Worm (Caenorhabditis elegans) whole organism, mixed stage, embryonic: ENCODE results near the gene cul-6.

Experiments used
- M03D4.4 ChIP-seq: sonication (generic microtip); optimal IDR thresholded peaks from 2 replicates; lab custom pipeline; 2017; ENCODE audit warnings: mild to moderate bottlenecking, missing genetic modification characterization, missing compliant biosample characterization
- bed-3 ChIP-seq: fragments of 200-800 bp; sonication (Bioruptor generic); optimal IDR thresholded peaks from 3 replicates; lab custom pipeline; 2018; ENCODE audit warnings: mild to moderate bottlenecking, missing genetic modification characterization, moderate library complexity, missing compliant biosample characterization
- blmp-1 ChIP-seq: fragments of 150-350 bp; optimal IDR thresholded peaks from 2 replicates; lab custom pipeline; 2014; ENCODE audit warnings: missing biosample characterization, missing genetic modification characterization
- ceh-39 ChIP-seq: fragments of 150-350 bp; optimal IDR thresholded peaks from 2 replicates; lab custom pipeline; 2014; ENCODE audit warnings: missing biosample characterization, missing genetic modification characterization
- ceh-43 ChIP-seq: fragments of 200-800 bp; sonication (Bioruptor generic); optimal IDR thresholded peaks from 2 replicates; lab custom pipeline; 2018; ENCODE audit warnings: mild to moderate bottlenecking, missing genetic modification characterization, moderate library complexity, missing compliant biosample characterization
- ceh-83 ChIP-seq: fragments of 200-800 bp; sonication (Bioruptor generic); optimal IDR thresholded peaks from 2 replicates; lab custom pipeline; 2018; ENCODE audit warnings: mild to moderate bottlenecking, missing genetic modification characterization, missing compliant biosample characterization
- ces-1 ChIP-seq: fragments of 150-350 bp; optimal IDR thresholded peaks from 2 replicates; lab custom pipeline; 2014; ENCODE audit warnings: missing biosample characterization, missing genetic modification reagents, missing genetic modification characterization
- cnd-1 ChIP-seq: fragments of 200-800 bp; sonication (Bioruptor generic); optimal IDR thresholded peaks from 2 replicates; lab custom pipeline; 2018; ENCODE audit warnings: mild to moderate bottlenecking, missing genetic modification characterization, missing compliant biosample characterization
- drap-1 ChIP-seq: fragments of 200-800 bp; sonication (Bioruptor generic); optimal IDR thresholded peaks from 3 replicates; lab custom pipeline; 2018; ENCODE audit warnings: mild to moderate bottlenecking, missing genetic modification characterization, missing compliant biosample characterization
- elt-1 ChIP-seq: sonication (generic microtip); optimal IDR thresholded peaks from 2 replicates; lab custom pipeline; 2017; ENCODE audit warnings: missing genetic modification characterization, mild to moderate bottlenecking, missing compliant biosample characterization, antibody characterized with exemption, moderate library complexity, borderline replicate concordance; ENCODE audit not compliant: insufficient read depth
- elt-3 ChIP-seq: fragments of 150-350 bp; optimal IDR thresholded peaks from 2 replicates; lab custom pipeline; 2014; ENCODE audit warnings: missing biosample characterization, missing genetic modification characterization
- flh-1 ChIP-seq: fragments of 200-800 bp; sonication (Bioruptor generic); optimal IDR thresholded peaks from 2 replicates; lab custom pipeline; 2018; ENCODE audit warnings: mild to moderate bottlenecking, missing genetic modification characterization, moderate library complexity, missing compliant biosample characterization
- ham-2 ChIP-seq: fragments of 200-800 bp; sonication (Bioruptor generic); optimal IDR thresholded peaks from 2 replicates; lab custom pipeline; 2018; ENCODE audit warnings: mild to moderate bottlenecking, missing genetic modification characterization, missing compliant biosample characterization
- hlh-1 ChIP-seq: fragments of 150-350 bp; optimal IDR thresholded peaks from 2 replicates; lab custom pipeline; 2014; ENCODE audit warnings: missing biosample characterization, missing genetic modification reagents, missing genetic modification characterization
- lin-13 ChIP-seq: fragments of 150-350 bp; optimal IDR thresholded peaks from 2 replicates; lab custom pipeline; 2014; ENCODE audit warnings: missing biosample characterization, missing genetic modification characterization
- lin-32 ChIP-seq: fragments of 200-800 bp; sonication (Bioruptor generic); optimal IDR thresholded peaks from 2 replicates; lab custom pipeline; 2018; ENCODE audit warnings: mild to moderate bottlenecking, missing genetic modification characterization, missing compliant biosample characterization
- lsy-2 ChIP-seq: fragments of 150-350 bp; optimal IDR thresholded peaks from 2 replicates; lab custom pipeline; 2014; ENCODE audit warnings: missing biosample characterization, missing genetic modification characterization
- mab-5 ChIP-seq: fragments of 150-350 bp; optimal IDR thresholded peaks from 2 replicates; lab custom pipeline; 2014; ENCODE audit warnings: missing biosample characterization, missing genetic modification characterization
- mep-1 ChIP-seq: fragments of 150-350 bp; optimal IDR thresholded peaks from 2 replicates; lab custom pipeline; 2017; ENCODE audit warnings: missing biosample characterization, missing genetic modification reagents, missing genetic modification characterization, inconsistent platforms
- mls-2 ChIP-seq: sonication (generic microtip); optimal IDR thresholded peaks from 2 replicates; lab custom pipeline; 2016; ENCODE audit warnings: mild to moderate bottlenecking, missing genetic modification characterization, moderate library complexity, missing compliant biosample characterization
- nhr-12 ChIP-seq: fragments of 150-350 bp; optimal IDR thresholded peaks from 2 replicates; lab custom pipeline; 2014; ENCODE audit warnings: missing biosample characterization, missing genetic modification characterization
- nhr-2 ChIP-seq: fragments of 150-350 bp; optimal IDR thresholded peaks from 2 replicates; lab custom pipeline; 2014; ENCODE audit warnings: missing biosample characterization, missing genetic modification characterization
- nhr-237 ChIP-seq: fragments of 150-350 bp; optimal IDR thresholded peaks from 2 replicates; lab custom pipeline; 2014; ENCODE audit warnings: missing biosample characterization, missing genetic modification characterization
- nhr-28 ChIP-seq: fragments of 150-350 bp; optimal IDR thresholded peaks from 2 replicates; lab custom pipeline; 2014; ENCODE audit warnings: missing biosample characterization, missing genetic modification characterization
- nhr-76 ChIP-seq: sonication (generic microtip); optimal IDR thresholded peaks from 2 replicates; lab custom pipeline; 2017; ENCODE audit warnings: missing biosample characterization, missing genetic modification characterization
- pha-4 ChIP-seq: fragments of 150-350 bp; optimal IDR thresholded peaks from 2 replicates; lab custom pipeline; 2018; ENCODE audit warnings: missing biosample characterization, missing genetic modification reagents, missing genetic modification characterization
- sem-2 ChIP-seq: fragments of 200-800 bp; sonication (Bioruptor generic); optimal IDR thresholded peaks from 2 replicates; lab custom pipeline; 2018; ENCODE audit warnings: mild to moderate bottlenecking, missing genetic modification characterization, missing compliant biosample characterization
- snpc-4 ChIP-seq: fragments of 150-350 bp; optimal IDR thresholded peaks from 2 replicates; lab custom pipeline; 2014; ENCODE audit warnings: missing biosample characterization, missing genetic modification characterization
- sptf-1 ChIP-seq: sonication (generic microtip); optimal IDR thresholded peaks from 2 replicates; lab custom pipeline; 2017; ENCODE audit warnings: mild to moderate bottlenecking, missing genetic modification characterization, moderate library complexity, missing compliant biosample characterization
- tbx-8 ChIP-seq: fragments of 200-800 bp; sonication (Bioruptor generic); optimal IDR thresholded peaks from 2 replicates; lab custom pipeline; 2018; ENCODE audit warnings: mild to moderate bottlenecking, missing genetic modification characterization, moderate library complexity, missing compliant biosample characterization
- unc-120 ChIP-seq: sonication (generic microtip); optimal IDR thresholded peaks from 2 replicates; lab custom pipeline; 2017; ENCODE audit warnings: missing genetic modification characterization, missing compliant biosample characterization; ENCODE audit not compliant: poor library complexity, severe bottlenecking
- unc-39 ChIP-seq: fragments of 150-350 bp; optimal IDR thresholded peaks from 2 replicates; lab custom pipeline; 2014; ENCODE audit warnings: missing biosample characterization, missing genetic modification characterization
- unc-62 ChIP-seq: fragments of 150-350 bp; optimal IDR thresholded peaks from 2 replicates; lab custom pipeline; 2014; ENCODE audit warnings: missing biosample characterization, missing genetic modification reagents, missing genetic modification characterization
- zip-8 ChIP-seq: fragments of 150-350 bp; optimal IDR thresholded peaks from 2 replicates; lab custom pipeline; 2014; ENCODE audit warnings: missing biosample characterization, missing genetic modification characterization
- ztf-11 ChIP-seq: fragments of 150-350 bp; optimal IDR thresholded peaks from 2 replicates; lab custom pipeline; 2014; ENCODE audit warnings: missing biosample characterization, missing genetic modification characterization

The cul-6 gene

ce11 chrIV:12565933-12566540 is 24.2 kb downstream of the cul-6 start, which contains the start of gene eak-7:
Gene eak-7 (minus strand): TSS chrIV:12565983.
- TF ChIP-seq ces-1 (GFP tag; lab: Kevin White, UChicago) (peak; percentile 61), mep-1 (tag; lab: Kevin White, UChicago) (no peak)

ce11 chrIV:12560568-12560967 is 29.7 kb downstream of the cul-6 start, which contains the start of gene snb-7:
Gene snb-7 (plus strand): TSS chrIV:12560868.
- TF ChIP-seq unc-120 (tag; lab: Kevin White, UChicago) (no peak), sptf-1 (tag; lab: Kevin White, UChicago) (no peak), lsy-2 (tag; lab: Kevin White, UChicago) (no peak), nhr-76 (tag; lab: Kevin White, UChicago) (no peak), nhr-237 (tag; lab: Kevin White, UChicago) (no peak), elt-3 (tag; lab: Kevin White, UChicago) (no peak), sem-2 (GFP tag; lab: Kevin White, UChicago) (no peak), snpc-4 (tag; lab: Kevin White, UChicago) (no peak)

- TF ChIP-seq ztf-11 (no peak), drap-1 (GFP tag; lab: Kevin White, UChicago) (no peak), nhr-28 (tag; lab: Kevin White, UChicago) (no peak), mls-2 (tag; lab: Kevin White, UChicago) (no peak), nhr-76 (tag; lab: Kevin White, UChicago) (no peak), elt-1 (tag; lab: Kevin White, UChicago) (no peak), elt-3 (tag; lab: Kevin White, UChicago) (no peak), snpc-4 (tag; lab: Kevin White, UChicago) (no peak), lin-32 (GFP tag; lab: Kevin White, UChicago) (no peak), ceh-39 (tag; lab: Kevin White, UChicago) (no peak), lsy-2 (tag; lab: Kevin White, UChicago) (peak; percentile 64), ham-2 (GFP tag; lab: Kevin White, UChicago) (no peak), zip-8 (tag; lab: Kevin White, UChicago) (no peak), bed-3 (GFP tag; lab: Kevin White, UChicago) (no peak), nhr-237 (tag; lab: Kevin White, UChicago) (peak; percentile 45), blmp-1 (tag; lab: Kevin White, UChicago) (no peak), hlh-1 (peak; percentile 0), lin-13 (tag; lab: Kevin White, UChicago) (no peak), unc-120 (tag; lab: Kevin White, UChicago) (no peak), sptf-1 (tag; lab: Kevin White, UChicago) (no peak), ces-1 (GFP tag; lab: Kevin White, UChicago) (peak; percentile 53), pha-4 (tag; lab: Kevin White, UChicago) (peak; percentile 15), nhr-12 (no peak)
These were observed 31.3 kb downstream of the cul-6 start, which contains the start of the genes ZK795.2 and ZK795.3 for ce11 chrIV:12558925-12559450. Gene ZK795.2 (minus strand): TSS chrIV:12558975. Gene ZK795.3 (plus strand): TSS chrIV:12559365.

- no peak for TF ChIP-seq elt-3 (tag; lab: Kevin White, UChicago)
- TF ChIP-seq lin-32 (GFP tag; lab: Kevin White, UChicago): peak; percentile 91
- TF ChIP-seq nhr-76 (tag; lab: Kevin White, UChicago): no peak
- TF ChIP-seq tbx-8 (GFP tag; lab: Kevin White, UChicago): no peak
- TF ChIP-seq ceh-39 (tag; lab: Kevin White, UChicago): no peak
- TF ChIP-seq mls-2 (tag; lab: Kevin White, UChicago): no peak
- TF ChIP-seq nhr-2: peak; percentile 92
- no peak for TF ChIP-seq lin-13 (tag; lab: Kevin White, UChicago)
These were observed 38.3 kb downstream of the cul-6 start for ce11 chrIV:12551944-12552343.

- TF ChIP-seq unc-120 (tag; lab: Kevin White, UChicago) (no peak), unc-62 (GFP tag; lab: Kevin White, UChicago) (peak; percentile 46), zip-8 (tag; lab: Kevin White, UChicago) (peak; percentile 97), snpc-4 (tag; lab: Kevin White, UChicago) (no peak), pha-4 (tag; lab: Kevin White, UChicago) (no peak), sptf-1 (tag; lab: Kevin White, UChicago) (no peak), nhr-28 (tag; lab: Kevin White, UChicago) (no peak), lsy-2 (tag; lab: Kevin White, UChicago) (no peak), tbx-8 (GFP tag; lab: Kevin White, UChicago) (no peak), unc-39 (tag; lab: Kevin White, UChicago) (no peak), mls-2 (tag; lab: Kevin White, UChicago) (no peak), blmp-1 (tag; lab: Kevin White, UChicago) (no peak), ceh-83 (GFP tag; lab: Kevin White, UChicago) (no peak), lin-32 (GFP tag; lab: Kevin White, UChicago) (peak; percentile 43), mab-5 (tag; lab: Kevin White, UChicago) (no peak), nhr-237 (tag; lab: Kevin White, UChicago) (no peak), M03D4.4 (tag; lab: Kevin White, UChicago) (no peak), lin-13 (tag; lab: Kevin White, UChicago) (no peak), ztf-11 (no peak), nhr-2 (peak; percentile 87), ceh-39 (tag; lab: Kevin White, UChicago) (no peak), cnd-1 (tag; lab: Kevin White, UChicago) (peak; percentile 49), ceh-43 (no peak), hlh-1 (no peak), mep-1 (tag; lab: Kevin White, UChicago) (no peak), nhr-76 (tag; lab: Kevin White, UChicago) (no peak), ces-1 (GFP tag; lab: Kevin White, UChicago) (no peak), flh-1 (GFP tag; lab: Kevin White, UChicago) (no peak), ham-2 (GFP tag; lab: Kevin White, UChicago) (no peak)
These were observed 41.2 kb downstream of the cul-6 start for ce11 chrIV:12549014-12549413.
